Fruit fly (Drosophila melanogaster) whole organism, embryonic: ENCODE results near the gene Lrch.
A peak's percentile ranks its signal among the peaks of the same experiment; 100 is the strongest.

Source experiments
- Adf1 ChIP-seq: fragments of 200-800 bp; sonication (Bioruptor generic); IDR thresholded peaks from 2 replicates; pipeline ENCODE4 v1.3.6; 2022; ENCODE audit warnings: missing biosample characterization, missing genetic modification characterization
- Atf-2 ChIP-seq: fragments of 200-800 bp; sonication (Bioruptor generic); optimal IDR thresholded peaks from 2 replicates; lab custom pipeline; 2016; ENCODE audit warnings: missing biosample characterization, missing genetic modification characterization
- Atf3 ChIP-seq: fragments of 200-800 bp; sonication (Bioruptor generic); optimal IDR thresholded peaks from 3 replicates; lab custom pipeline; 2016; ENCODE audit warnings: missing biosample characterization, missing genetic modification characterization
- Bdp1 ChIP-seq: fragments of 200-800 bp; sonication (Bioruptor generic); optimal IDR thresholded peaks from 3 replicates; lab custom pipeline; 2016; ENCODE audit warnings: missing biosample characterization, missing genetic modification characterization
- CG1024 ChIP-seq: fragments of 200-800 bp; sonication (Bioruptor generic); IDR thresholded peaks from 2 replicates; pipeline ENCODE4 v1.3.6; 2022; ENCODE audit warnings: missing biosample characterization, missing genetic modification characterization
- CG10274 ChIP-seq: fragments of 200-800 bp; sonication (Bioruptor generic); optimal IDR thresholded peaks from 3 replicates; lab custom pipeline; 2017; ENCODE audit warnings: missing biosample characterization, mild to moderate bottlenecking, missing genetic modification characterization
- CG10959 ChIP-seq: fragments of 200-800 bp; sonication (Bioruptor generic); IDR thresholded peaks from 2 replicates; pipeline ENCODE4 v1.3.6; 2022; ENCODE audit warnings: missing biosample characterization, missing genetic modification characterization
- CG15601 ChIP-seq: fragments of 200-800 bp; sonication (Bioruptor generic); optimal IDR thresholded peaks from 3 replicates; lab custom pipeline; 2019; ENCODE audit warnings: missing biosample characterization, mild to moderate bottlenecking, missing genetic modification characterization, moderate library complexity
- CG17186 ChIP-seq: fragments of 200-800 bp; sonication (Bioruptor generic); optimal IDR thresholded peaks from 3 replicates; lab custom pipeline; 2017; ENCODE audit warnings: missing biosample characterization, missing genetic modification reagents, missing genetic modification characterization
- CG2129 ChIP-seq: fragments of 200-800 bp; sonication (Bioruptor generic); IDR thresholded peaks from 2 replicates; pipeline ENCODE4 v1.3.6; 2022; ENCODE audit warnings: missing biosample characterization, missing genetic modification characterization; ENCODE audit not compliant: partially characterized antibody
- CG2199 ChIP-seq: fragments of 200-800 bp; sonication (Bioruptor generic); IDR thresholded peaks from 3 replicates; pipeline ENCODE4 v1.3.6; 2022; ENCODE audit warnings: missing biosample characterization, missing genetic modification characterization
- CG3065 ChIP-seq: fragments of 200-800 bp; sonication (Bioruptor generic); optimal IDR thresholded peaks from 2 replicates; lab custom pipeline; 2016; ENCODE audit warnings: missing biosample characterization, missing genetic modification characterization
- CG31441 ChIP-seq: fragments of 200-800 bp; sonication (Bioruptor generic); IDR thresholded peaks from 2 replicates; pipeline ENCODE4 v1.3.6; 2022; ENCODE audit warnings: missing biosample characterization, missing genetic modification characterization
- CG32767 ChIP-seq: fragments of 200-800 bp; sonication (Bioruptor generic); IDR thresholded peaks from 2 replicates; pipeline ENCODE4 v1.3.6; 2022; ENCODE audit warnings: missing biosample characterization, missing genetic modification characterization
- CG34376 ChIP-seq: fragments of 200-800 bp; sonication (Bioruptor generic); optimal IDR thresholded peaks from 2 replicates; lab custom pipeline; 2018; ENCODE audit warnings: missing biosample characterization, mild to moderate bottlenecking, missing genetic modification characterization
- CG4730 ChIP-seq: fragments of 200-800 bp; sonication (Bioruptor generic); IDR thresholded peaks from 2 replicates; pipeline ENCODE4 v1.3.6; 2022; ENCODE audit warnings: missing biosample characterization, missing genetic modification characterization
- CG7839 ChIP-seq: fragments of 200-800 bp; sonication (Bioruptor generic); optimal IDR thresholded peaks from 3 replicates; lab custom pipeline; 2018; ENCODE audit warnings: missing biosample characterization, mild to moderate bottlenecking, missing genetic modification characterization, moderate library complexity
- CG8359 ChIP-seq: fragments of 200-800 bp; sonication (Bioruptor generic); optimal IDR thresholded peaks from 2 replicates; lab custom pipeline; 2017; ENCODE audit warnings: missing biosample characterization, mild to moderate bottlenecking, missing genetic modification characterization, borderline replicate concordance
- CG8765 ChIP-seq: fragments of 200-800 bp; sonication (Bioruptor generic); IDR thresholded peaks from 2 replicates; pipeline ENCODE4 v1.3.6; 2022; ENCODE audit warnings: missing biosample characterization, missing genetic modification characterization
- CG9932 ChIP-seq: fragments of 200-800 bp; sonication (Bioruptor generic); IDR thresholded peaks from 2 replicates; pipeline ENCODE4 v1.3.6; 2022; ENCODE audit warnings: missing biosample characterization, missing genetic modification characterization
- Dbx ChIP-seq: fragments of 200-800 bp; sonication (Bioruptor generic); IDR thresholded peaks from 3 replicates; pipeline ENCODE4 v1.3.6; 2022; ENCODE audit warnings: missing biosample characterization, missing genetic modification characterization
- ERR ChIP-seq: fragments of 200-800 bp; sonication (Bioruptor generic); optimal IDR thresholded peaks from 2 replicates; lab custom pipeline; 2016; ENCODE audit warnings: missing biosample characterization, missing genetic modification characterization
- Ets97D ChIP-seq: fragments of 200-800 bp; sonication (Bioruptor generic); optimal IDR thresholded peaks from 3 replicates; lab custom pipeline; 2016; ENCODE audit warnings: missing biosample characterization, missing genetic modification characterization
- Fer2 ChIP-seq: fragments of 200-800 bp; sonication (Bioruptor generic); optimal IDR thresholded peaks from 2 replicates; lab custom pipeline; 2018; ENCODE audit warnings: missing biosample characterization, mild to moderate bottlenecking, missing genetic modification characterization, moderate library complexity
- HHEX ChIP-seq: fragments of 200-800 bp; sonication (Bioruptor generic); optimal IDR thresholded peaks from 3 replicates; lab custom pipeline; 2017; ENCODE audit warnings: missing biosample characterization, mild to moderate bottlenecking, missing genetic modification characterization, missing genetic modification reagents
- HLH3B ChIP-seq: fragments of 200-800 bp; sonication (Bioruptor generic); IDR thresholded peaks from 2 replicates; pipeline ENCODE4 v1.3.6; 2022; ENCODE audit warnings: missing biosample characterization, missing genetic modification characterization
- Hey ChIP-seq: fragments of 200-800 bp; sonication (Bioruptor generic); optimal IDR thresholded peaks from 3 replicates; lab custom pipeline; 2018; ENCODE audit warnings: missing biosample characterization, mild to moderate bottlenecking, missing genetic modification characterization
- Hmx ChIP-seq: fragments of 200-800 bp; sonication (Bioruptor generic); optimal IDR thresholded peaks from 2 replicates; lab custom pipeline; 2016; ENCODE audit warnings: missing biosample characterization, missing genetic modification characterization
- Lpt ChIP-seq: fragments of >200 bp; optimal IDR thresholded peaks from 2 replicates; lab custom pipeline; 2018; ENCODE audit warnings: missing biosample characterization, missing genetic modification characterization
- NC2α ChIP-seq: fragments of 200-800 bp; sonication (Bioruptor generic); optimal IDR thresholded peaks from 2 replicates; lab custom pipeline; 2016; ENCODE audit warnings: missing biosample characterization, missing genetic modification characterization
- Neu2 ChIP-seq: fragments of 200-800 bp; sonication (Bioruptor generic); optimal IDR thresholded peaks from 3 replicates; lab custom pipeline; 2016; ENCODE audit warnings: missing biosample characterization, missing genetic modification characterization, borderline replicate concordance
- Six4 ChIP-seq: fragments of 200-800 bp; sonication (Bioruptor generic); optimal IDR thresholded peaks from 2 replicates; lab custom pipeline; 2016; ENCODE audit warnings: missing biosample characterization, missing genetic modification characterization
- Spps ChIP-seq: fragments of 200-800 bp; sonication (Bioruptor generic); optimal IDR thresholded peaks from 2 replicates; lab custom pipeline; 2018; ENCODE audit warnings: missing biosample characterization, mild to moderate bottlenecking, missing genetic modification characterization
- Tbp ChIP-seq: fragments of >200 bp; optimal IDR thresholded peaks from 2 replicates; lab custom pipeline; 2018; ENCODE audit warnings: missing biosample characterization, missing genetic modification characterization
- Usf ChIP-seq: fragments of 200-800 bp; sonication (Bioruptor generic); optimal IDR thresholded peaks from 2 replicates; lab custom pipeline; 2017; ENCODE audit warnings: missing genotype, missing biosample characterization, missing genetic modification characterization
- abd-A ChIP-seq: fragments of 200-800 bp; sonication (Bioruptor generic); optimal IDR thresholded peaks from 3 replicates; lab custom pipeline; 2019; ENCODE audit warnings: missing biosample characterization, mild to moderate bottlenecking, missing genetic modification characterization, moderate library complexity
- aop ChIP-seq: fragments of 200-800 bp; sonication (Bioruptor generic); IDR thresholded peaks from 2 replicates; pipeline ENCODE4 v1.3.6; 2022; ENCODE audit warnings: missing biosample characterization, missing genetic modification characterization
- ara ChIP-seq: fragments of 200-800 bp; sonication (Bioruptor generic); IDR thresholded peaks from 2 replicates; pipeline ENCODE4 v1.3.6; 2022; ENCODE audit warnings: missing biosample characterization, missing genetic modification characterization
- bsh ChIP-seq, 2 experiments: fragments of 200-800 bp; sonication (Bioruptor generic); optimal IDR thresholded peaks; 2 replicates each; lab custom pipeline; 2017 to 2018; ENCODE audit warnings: mild to moderate bottlenecking in 2 of 2, missing biosample characterization in 2 of 2, missing genetic modification characterization in 2 of 2, moderate library complexity in 1 of 2
- cwo ChIP-seq: fragments of 200-800 bp; sonication (Bioruptor generic); optimal IDR thresholded peaks from 3 replicates; lab custom pipeline; 2017; ENCODE audit warnings: missing biosample characterization, missing genetic modification characterization, mild to moderate bottlenecking, moderate library complexity, missing genetic modification reagents
- dimm ChIP-seq: fragments of 200-800 bp; sonication (Bioruptor generic); IDR thresholded peaks from 2 replicates; pipeline ENCODE4 v1.3.6; 2022; ENCODE audit warnings: missing biosample characterization, missing genetic modification characterization
- dmrt11E ChIP-seq: fragments of 200-800 bp; sonication (Bioruptor generic); optimal IDR thresholded peaks from 3 replicates; lab custom pipeline; 2018; ENCODE audit warnings: missing biosample characterization, mild to moderate bottlenecking, missing genetic modification characterization, moderate library complexity
- oc ChIP-seq: fragments of 200-800 bp; sonication (Bioruptor generic); optimal IDR thresholded peaks from 2 replicates; lab custom pipeline; 2018; ENCODE audit warnings: missing biosample characterization, mild to moderate bottlenecking, missing genetic modification characterization, moderate library complexity
- pfk ChIP-seq: fragments of 200-800 bp; sonication (Bioruptor generic); optimal IDR thresholded peaks from 2 replicates; lab custom pipeline; 2018; ENCODE audit warnings: missing biosample characterization, mild to moderate bottlenecking, missing genetic modification characterization, moderate library complexity
- psq ChIP-seq: fragments of 200-800 bp; sonication (Bioruptor generic); optimal IDR thresholded peaks from 2 replicates; lab custom pipeline; 2017; ENCODE audit warnings: missing biosample characterization, missing genetic modification characterization
- ranshi ChIP-seq: fragments of 200-800 bp; sonication (Bioruptor generic); IDR thresholded peaks from 2 replicates; pipeline ENCODE4 v1.3.6; 2022; ENCODE audit warnings: missing biosample characterization, missing genetic modification characterization
- run ChIP-seq: fragments of 200-800 bp; sonication (Bioruptor generic); optimal IDR thresholded peaks from 3 replicates; lab custom pipeline; 2018; ENCODE audit warnings: missing biosample characterization, mild to moderate bottlenecking, missing genetic modification characterization
- sens ChIP-seq: fragments of 200-800 bp; sonication (Bioruptor generic); peaks from one replicate; lab custom pipeline; 2016; ENCODE audit warnings: missing biosample characterization, missing genetic modification characterization
- slp2 ChIP-seq: fragments of 200-800 bp; sonication (Bioruptor generic); optimal IDR thresholded peaks from 2 replicates; lab custom pipeline; 2016; ENCODE audit warnings: missing biosample characterization, missing genetic modification characterization
- so ChIP-seq: fragments of 200-800 bp; sonication (Bioruptor generic); IDR thresholded peaks from 3 replicates; pipeline ENCODE4 v1.3.6; 2022; ENCODE audit warnings: missing biosample characterization, missing genetic modification characterization
- trh ChIP-seq: fragments of 200-800 bp; sonication (Bioruptor generic); optimal IDR thresholded peaks from 2 replicates; lab custom pipeline; 2016; ENCODE audit warnings: missing biosample characterization, missing genetic modification characterization
- zfh2 ChIP-seq: fragments of 200-800 bp; sonication (Bioruptor generic); optimal IDR thresholded peaks from 2 replicates; lab custom pipeline; 2016; ENCODE audit warnings: missing biosample characterization, missing genetic modification characterization

Lrch gene

dm6 chr2L:17379844-17380243 is 4.1 kb downstream of the Lrch start (continued):
- TF ChIP-seq dimm (GFP tag; lab: Robert Waterston, UW): peak; percentile 35; the same call in 1 of the 2 replicates
- no peak for TF ChIP-seq zfh2 (GFP tag; lab: Kevin White, UChicago)
- peak; percentile 87 for TF ChIP-seq CG2199 (GFP tag; lab: Robert Waterston, UW)
- TF ChIP-seq CG15601 (tag; lab: Kevin White, UChicago): peak; percentile 93
- TF ChIP-seq CG3065 (GFP tag; lab: Kevin White, UChicago): peak; percentile 72
- peak; percentile 61 for TF ChIP-seq CG8359 (GFP tag; lab: Kevin White, UChicago)
- peak; percentile 21 for TF ChIP-seq Fer2 (tag; lab: Kevin White, UChicago)
- TF ChIP-seq dmrt11E: peak; percentile 81
- TF ChIP-seq trh (GFP tag; lab: Kevin White, UChicago): peak; percentile 73
- peak; percentile 24 for TF ChIP-seq Hey (tag; lab: Kevin White, UChicago)
- no peak for TF ChIP-seq Tbp (GFP tag; lab: Kevin White, UChicago)
- TF ChIP-seq psq (GFP tag; lab: Kevin White, UChicago): peak; percentile 22
- TF ChIP-seq abd-A (tag; lab: Kevin White, UChicago): no peak
- TF ChIP-seq CG9932: no peak
- peak; percentile 66 for TF ChIP-seq ara (GFP tag; lab: Robert Waterston, UW)
- TF ChIP-seq Atf3: peak; percentile 36
- TF ChIP-seq CG7839 (tag; lab: Kevin White, UChicago): peak; percentile 49
- TF ChIP-seq cwo: peak; percentile 8
- peak; percentile 49 for TF ChIP-seq Atf-2
- TF ChIP-seq Hmx: no peak
- TF ChIP-seq Adf1 (GFP tag; lab: Robert Waterston, UW): no peak
- peak; percentile 2 to 85 for TF ChIP-seq bsh (GFP tag; optimal IDR thresholded peaks at IDR 0.05; lab: Kevin White, UChicago)
- no peak for TF ChIP-seq CG4730 (GFP tag; lab: Robert Waterston, UW)
- peak; percentile 67 for TF ChIP-seq Spps (tag; lab: Kevin White, UChicago)
- peak; percentile 48 for TF ChIP-seq Six4 (GFP tag; lab: Kevin White, UChicago)
- peak; percentile 89 for TF ChIP-seq NC2α (GFP tag; lab: Kevin White, UChicago)
- peak; percentile 73 for TF ChIP-seq HHEX (GFP tag; lab: Kevin White, UChicago)
- TF ChIP-seq CG10959 (GFP tag; lab: Robert Waterston, UW): peak; percentile 54
- TF ChIP-seq aop (GFP tag; lab: Robert Waterston, UW): 0 out of 2 replicates have a peak, but pooled peaks have one; percentile 44
- peak; percentile 98 for TF ChIP-seq sens (GFP tag; lab: Kevin White, UChicago)
- peak; percentile 17 for TF ChIP-seq pfk (GFP tag; lab: Kevin White, UChicago)
- TF ChIP-seq ranshi (GFP tag; lab: Robert Waterston, UW): peak; percentile 46; the same call in 1 of the 2 replicates
- no peak for TF ChIP-seq CG34376 (GFP tag; lab: Kevin White, UChicago)
- TF ChIP-seq Neu2: no peak
- TF ChIP-seq CG10274 (GFP tag; lab: Kevin White, UChicago): peak; percentile 19
- peak; percentile 7 for TF ChIP-seq Ets97D
- TF ChIP-seq CG17186 (GFP tag; lab: Kevin White, UChicago): peak; percentile 86
- TF ChIP-seq Bdp1 (GFP tag; lab: Kevin White, UChicago): peak; percentile 47
- TF ChIP-seq HLH3B (GFP tag; lab: Robert Waterston, UW): peak; percentile 49; the same call in 1 of the 2 replicates
- TF ChIP-seq run (tag; lab: Kevin White, UChicago): peak; percentile 56
- TF ChIP-seq CG1024 (GFP tag; lab: Robert Waterston, UW): peak; percentile 45; the same call in 1 of the 2 replicates
- TF ChIP-seq ERR: peak; percentile 3
- peak; percentile 35 for TF ChIP-seq slp2 (GFP tag; lab: Kevin White, UChicago)
- TF ChIP-seq CG8765 (GFP tag; lab: Robert Waterston, UW): no peak
- TF ChIP-seq oc (tag; lab: Kevin White, UChicago): peak; percentile 88
- TF ChIP-seq Usf (GFP tag; lab: Kevin White, UChicago): peak; percentile 12
- no peak for TF ChIP-seq CG2129
- TF ChIP-seq so (GFP tag; lab: Robert Waterston, UW): peak; percentile 48; the same call in 1 of the 3 replicates
- TF ChIP-seq CG32767 (GFP tag; lab: Robert Waterston, UW): peak; percentile 44; the same call in 1 of the 2 replicates
- no peak for TF ChIP-seq Dbx (GFP tag; lab: Robert Waterston, UW)
- TF ChIP-seq Lpt (GFP tag; lab: Kevin White, UChicago): no peak
- peak; percentile 71 for TF ChIP-seq CG31441 (GFP tag; lab: Robert Waterston, UW)
